Worm (Caenorhabditis elegans): ENCODE results near the gene fdgt-1.
"Not testable (repeated sequence)": the region's sequence is repeated elsewhere in the genome, so short reads cannot be mapped to it uniquely, and the experiment has no call there.

ce11 chrII:1543182-1543581, 38.8 kb downstream of the fdgt-1 start, which contains the start of gene K05F6.4:
- TF ChIP-seq lin-39 (tag; optimal IDR thresholded peaks at IDR 0.05); fkh-10 (GFP tag; optimal IDR thresholded peaks at IDR 0.05); lin-38 (GFP tag; IDR thresholded peaks at IDR 0.05): not testable (repeated sequence)
